Worm (Caenorhabditis elegans) whole organism, mixed stage, embryonic: ENCODE measurements around the gene nstp-8.

Experiments used
- M03D4.4 ChIP-seq: sonication (generic microtip); optimal IDR thresholded peaks from 2 replicates; lab custom pipeline; 2017; ENCODE audit warnings: mild to moderate bottlenecking, missing genetic modification characterization, missing compliant biosample characterization
- bed-3 ChIP-seq: fragments of 200-800 bp; sonication (Bioruptor generic); optimal IDR thresholded peaks from 3 replicates; lab custom pipeline; 2018; ENCODE audit warnings: mild to moderate bottlenecking, missing genetic modification characterization, moderate library complexity, missing compliant biosample characterization
- blmp-1 ChIP-seq: fragments of 150-350 bp; optimal IDR thresholded peaks from 2 replicates; lab custom pipeline; 2014; ENCODE audit warnings: missing biosample characterization, missing genetic modification characterization
- ceh-39 ChIP-seq: fragments of 150-350 bp; optimal IDR thresholded peaks from 2 replicates; lab custom pipeline; 2014; ENCODE audit warnings: missing biosample characterization, missing genetic modification characterization
- ceh-43 ChIP-seq: fragments of 200-800 bp; sonication (Bioruptor generic); optimal IDR thresholded peaks from 2 replicates; lab custom pipeline; 2018; ENCODE audit warnings: mild to moderate bottlenecking, missing genetic modification characterization, moderate library complexity, missing compliant biosample characterization
- ces-1 ChIP-seq: fragments of 150-350 bp; optimal IDR thresholded peaks from 2 replicates; lab custom pipeline; 2014; ENCODE audit warnings: missing biosample characterization, missing genetic modification reagents, missing genetic modification characterization
- cnd-1 ChIP-seq: fragments of 200-800 bp; sonication (Bioruptor generic); optimal IDR thresholded peaks from 2 replicates; lab custom pipeline; 2018; ENCODE audit warnings: mild to moderate bottlenecking, missing genetic modification characterization, missing compliant biosample characterization
- drap-1 ChIP-seq: fragments of 200-800 bp; sonication (Bioruptor generic); optimal IDR thresholded peaks from 3 replicates; lab custom pipeline; 2018; ENCODE audit warnings: mild to moderate bottlenecking, missing genetic modification characterization, missing compliant biosample characterization
- elt-1 ChIP-seq: sonication (generic microtip); optimal IDR thresholded peaks from 2 replicates; lab custom pipeline; 2017; ENCODE audit warnings: missing genetic modification characterization, mild to moderate bottlenecking, missing compliant biosample characterization, antibody characterized with exemption, moderate library complexity, borderline replicate concordance; ENCODE audit not compliant: insufficient read depth
- elt-3 ChIP-seq: fragments of 150-350 bp; optimal IDR thresholded peaks from 2 replicates; lab custom pipeline; 2014; ENCODE audit warnings: missing biosample characterization, missing genetic modification characterization
- flh-1 ChIP-seq: fragments of 200-800 bp; sonication (Bioruptor generic); optimal IDR thresholded peaks from 2 replicates; lab custom pipeline; 2018; ENCODE audit warnings: mild to moderate bottlenecking, missing genetic modification characterization, moderate library complexity, missing compliant biosample characterization
- ham-2 ChIP-seq: fragments of 200-800 bp; sonication (Bioruptor generic); optimal IDR thresholded peaks from 2 replicates; lab custom pipeline; 2018; ENCODE audit warnings: mild to moderate bottlenecking, missing genetic modification characterization, missing compliant biosample characterization
- lin-13 ChIP-seq: fragments of 150-350 bp; optimal IDR thresholded peaks from 2 replicates; lab custom pipeline; 2014; ENCODE audit warnings: missing biosample characterization, missing genetic modification characterization
- lin-32 ChIP-seq: fragments of 200-800 bp; sonication (Bioruptor generic); optimal IDR thresholded peaks from 2 replicates; lab custom pipeline; 2018; ENCODE audit warnings: mild to moderate bottlenecking, missing genetic modification characterization, missing compliant biosample characterization
- lsy-2 ChIP-seq: fragments of 150-350 bp; optimal IDR thresholded peaks from 2 replicates; lab custom pipeline; 2014; ENCODE audit warnings: missing biosample characterization, missing genetic modification characterization
- mep-1 ChIP-seq: fragments of 150-350 bp; optimal IDR thresholded peaks from 2 replicates; lab custom pipeline; 2017; ENCODE audit warnings: missing biosample characterization, missing genetic modification reagents, missing genetic modification characterization, inconsistent platforms
- mls-2 ChIP-seq: sonication (generic microtip); optimal IDR thresholded peaks from 2 replicates; lab custom pipeline; 2016; ENCODE audit warnings: mild to moderate bottlenecking, missing genetic modification characterization, moderate library complexity, missing compliant biosample characterization
- nhr-12 ChIP-seq: fragments of 150-350 bp; optimal IDR thresholded peaks from 2 replicates; lab custom pipeline; 2014; ENCODE audit warnings: missing biosample characterization, missing genetic modification characterization
- nhr-2 ChIP-seq: fragments of 150-350 bp; optimal IDR thresholded peaks from 2 replicates; lab custom pipeline; 2014; ENCODE audit warnings: missing biosample characterization, missing genetic modification characterization
- nhr-237 ChIP-seq: fragments of 150-350 bp; optimal IDR thresholded peaks from 2 replicates; lab custom pipeline; 2014; ENCODE audit warnings: missing biosample characterization, missing genetic modification characterization
- nhr-28 ChIP-seq: fragments of 150-350 bp; optimal IDR thresholded peaks from 2 replicates; lab custom pipeline; 2014; ENCODE audit warnings: missing biosample characterization, missing genetic modification characterization
- nhr-76 ChIP-seq: sonication (generic microtip); optimal IDR thresholded peaks from 2 replicates; lab custom pipeline; 2017; ENCODE audit warnings: missing biosample characterization, missing genetic modification characterization
- pha-4 ChIP-seq: fragments of 150-350 bp; optimal IDR thresholded peaks from 2 replicates; lab custom pipeline; 2018; ENCODE audit warnings: missing biosample characterization, missing genetic modification reagents, missing genetic modification characterization
- sem-2 ChIP-seq: fragments of 200-800 bp; sonication (Bioruptor generic); optimal IDR thresholded peaks from 2 replicates; lab custom pipeline; 2018; ENCODE audit warnings: mild to moderate bottlenecking, missing genetic modification characterization, missing compliant biosample characterization
- tbx-8 ChIP-seq: fragments of 200-800 bp; sonication (Bioruptor generic); optimal IDR thresholded peaks from 2 replicates; lab custom pipeline; 2018; ENCODE audit warnings: mild to moderate bottlenecking, missing genetic modification characterization, moderate library complexity, missing compliant biosample characterization
- unc-62 ChIP-seq: fragments of 150-350 bp; optimal IDR thresholded peaks from 2 replicates; lab custom pipeline; 2014; ENCODE audit warnings: missing biosample characterization, missing genetic modification reagents, missing genetic modification characterization
- zip-8 ChIP-seq: fragments of 150-350 bp; optimal IDR thresholded peaks from 2 replicates; lab custom pipeline; 2014; ENCODE audit warnings: missing biosample characterization, missing genetic modification characterization
- ztf-11 ChIP-seq: fragments of 150-350 bp; optimal IDR thresholded peaks from 2 replicates; lab custom pipeline; 2014; ENCODE audit warnings: missing biosample characterization, missing genetic modification characterization

nstp-8 gene

DNA sequence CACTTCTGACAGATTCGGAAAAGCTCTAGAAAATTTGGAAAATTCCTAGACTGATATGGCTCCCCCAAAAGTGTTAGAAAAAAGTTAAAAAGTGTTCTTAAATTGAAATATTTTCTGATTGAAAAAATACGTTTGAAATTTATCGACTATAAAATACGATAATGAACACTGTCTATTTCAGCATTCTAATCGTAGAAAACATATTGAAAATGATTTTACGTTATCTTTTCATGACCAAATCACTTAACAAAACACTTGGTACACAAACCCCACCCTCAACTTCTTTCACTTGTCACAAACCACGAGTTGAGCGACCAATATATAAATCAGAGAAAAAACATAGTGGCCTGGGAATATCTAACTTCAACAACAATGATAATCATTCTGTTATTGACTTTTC is 36.2 kb upstream of the nstp-8 start, which contains the start of gene cyp-33C1:
Gene cyp-33C1 (plus strand): TSS at position 301 of the 400 bp plus-strand sequence.
- TF ChIP-seq nhr-28: no peak

DNA sequence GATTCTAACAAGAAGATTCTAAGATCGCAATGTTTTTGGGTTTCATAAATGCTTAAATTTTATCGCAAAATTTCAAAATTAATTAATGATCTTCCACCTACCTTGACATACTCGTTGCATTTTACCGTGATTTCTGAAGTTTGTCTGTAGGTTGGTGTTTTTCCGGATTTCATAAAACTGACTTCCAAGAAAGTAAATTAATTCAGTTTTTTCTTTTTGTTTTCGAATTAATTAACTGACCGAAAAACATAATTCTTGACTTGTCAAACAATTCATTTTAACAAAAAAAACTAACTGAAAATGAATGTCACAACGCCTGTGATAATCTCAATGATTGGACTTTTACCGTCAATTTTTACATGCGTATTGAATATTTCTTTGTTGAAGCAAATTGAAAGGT is 33.7 kb upstream of the nstp-8 start, which contains the start of gene srbc-16:
Gene srbc-16 (plus strand): TSS at position 301 of the 400 bp plus-strand sequence.
- TF ChIP-seq sem-2 (GFP tag; lab: Kevin White, UChicago): no peak
- no peak for TF ChIP-seq elt-3
- TF ChIP-seq lsy-2 (tag; lab: Kevin White, UChicago): no peak
- TF ChIP-seq cnd-1 (tag; lab: Kevin White, UChicago): no peak
- TF ChIP-seq blmp-1 (tag; lab: Kevin White, UChicago): no peak
- no peak for TF ChIP-seq nhr-237
- no peak for TF ChIP-seq nhr-76 (tag; lab: Kevin White, UChicago)
- no peak for TF ChIP-seq unc-62
- no peak for TF ChIP-seq ceh-39 (tag; lab: Kevin White, UChicago)
- TF ChIP-seq pha-4 (tag; lab: Kevin White, UChicago): no peak
- no peak for TF ChIP-seq mep-1 (tag; lab: Kevin White, UChicago)
- TF ChIP-seq elt-1: no peak
- no peak for TF ChIP-seq zip-8 (tag; lab: Kevin White, UChicago)
- TF ChIP-seq drap-1: no peak
- no peak for TF ChIP-seq M03D4.4
- no peak for TF ChIP-seq flh-1 (GFP tag; lab: Kevin White, UChicago)
- TF ChIP-seq ham-2: no peak
- TF ChIP-seq ces-1 (GFP tag; lab: Kevin White, UChicago): no peak
- no peak for TF ChIP-seq lin-32 (GFP tag; lab: Kevin White, UChicago)
- no peak for TF ChIP-seq ztf-11 (tag; lab: Kevin White, UChicago)
- TF ChIP-seq, all 35 proteins: peak for 0

DNA sequence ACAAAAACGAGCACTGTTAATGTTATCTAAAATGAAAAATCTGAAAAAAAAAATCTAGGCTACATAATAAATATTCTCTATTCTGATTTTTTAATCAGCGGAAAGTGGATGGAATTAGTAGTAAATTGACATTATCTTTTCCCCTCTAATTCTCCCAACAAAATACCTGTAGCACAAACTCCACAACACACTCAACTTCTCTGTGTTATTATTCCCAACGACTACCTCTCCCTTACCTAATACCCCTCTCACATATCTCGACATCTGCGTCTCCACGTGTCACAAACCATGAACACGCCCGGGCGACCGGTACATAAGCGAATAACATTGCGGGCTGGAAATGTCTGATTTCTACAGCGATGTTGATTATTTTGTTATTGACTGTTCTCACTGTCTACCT is 32.3 kb upstream of the nstp-8 start, which contains the start of gene cyp-33C2:
Gene cyp-33C2 (plus strand): TSS at position 327 of the 400 bp plus-strand sequence.
- no peak for TF ChIP-seq lin-32 (GFP tag; lab: Kevin White, UChicago)
- no peak for TF ChIP-seq nhr-237
- TF ChIP-seq nhr-2 (tag; lab: Kevin White, UChicago): no peak
- TF ChIP-seq tbx-8 (GFP tag; lab: Kevin White, UChicago): no peak

DNA sequence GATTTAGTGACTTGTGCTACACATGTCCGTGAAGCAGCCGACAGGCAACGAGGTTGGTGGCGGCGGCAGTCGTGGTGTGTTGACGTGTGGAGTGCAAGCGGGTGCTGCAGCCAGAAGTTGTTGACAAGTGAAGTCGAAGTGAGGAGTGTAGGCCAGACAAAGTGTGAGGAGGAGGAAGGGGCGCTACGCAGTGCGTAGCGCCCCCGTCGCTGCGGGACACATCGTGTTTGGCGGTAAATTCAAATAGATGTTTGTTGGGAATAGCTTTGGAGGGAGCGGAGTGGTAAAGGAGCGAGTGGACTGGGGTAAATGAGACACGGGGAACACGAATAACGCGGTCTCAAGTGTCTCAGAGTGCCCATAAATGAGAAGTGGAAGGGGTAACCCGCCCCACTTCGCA is 30.0 kb upstream of the nstp-8 start:
- TF ChIP-seq nhr-12 (no peak), lsy-2 (tag; lab: Kevin White, UChicago) (no peak)

DNA sequence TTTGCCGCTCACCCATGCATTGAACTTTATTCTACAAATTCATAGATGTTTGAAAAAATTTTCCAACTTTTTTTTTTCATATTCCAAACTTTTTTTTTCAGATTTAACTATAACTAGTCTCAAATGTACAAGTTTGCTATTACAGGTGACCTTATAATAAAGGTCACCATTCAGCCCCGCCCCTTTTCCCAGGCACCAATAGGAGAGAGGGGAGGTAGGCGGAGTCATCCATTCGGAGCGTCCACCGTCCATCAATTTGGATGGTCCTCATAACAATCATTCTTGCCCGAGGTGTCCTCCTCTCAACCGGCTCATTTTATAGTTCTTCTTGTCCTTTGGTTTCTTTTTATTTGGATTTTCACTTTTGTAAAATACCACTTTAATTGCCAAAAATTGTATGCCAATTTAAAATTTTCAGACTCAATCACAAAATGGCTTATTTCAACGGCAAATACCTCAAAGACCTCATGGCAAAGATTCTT is 27.5 kb upstream of the nstp-8 start, which contains the start of gene Y5H2B.3:
Gene Y5H2B.3 (plus strand): TSS at position 432 of the 482 bp plus-strand sequence.
- no peak for TF ChIP-seq nhr-237
- TF ChIP-seq bed-3: no peak
- TF ChIP-seq lin-13 (tag; lab: Kevin White, UChicago): no peak
- TF ChIP-seq unc-62: no peak
- no peak for TF ChIP-seq ztf-11 (tag; lab: Kevin White, UChicago)

DNA sequence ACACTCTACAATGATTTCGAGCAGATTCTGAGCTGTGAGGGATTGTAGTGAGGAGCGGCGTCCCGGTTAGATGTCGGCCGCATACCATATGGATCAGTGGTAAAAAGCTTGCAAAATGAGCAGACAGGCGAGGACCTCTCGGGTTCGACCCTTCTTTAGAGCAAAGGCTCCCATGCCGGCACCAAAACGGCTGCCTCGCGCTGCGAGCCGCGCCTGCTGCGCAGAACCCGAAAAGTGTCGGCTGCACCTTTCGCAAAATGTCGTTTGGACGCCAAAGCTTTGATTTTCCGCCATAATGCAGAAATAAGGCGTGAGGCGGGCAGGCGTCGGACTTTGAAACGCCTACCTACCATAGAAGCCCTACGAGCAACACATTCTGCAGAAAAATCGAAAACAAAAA is 25.1 kb upstream of the nstp-8 start:
- TF ChIP-seq tbx-8 (GFP tag; lab: Kevin White, UChicago): no peak
- no peak for TF ChIP-seq flh-1 (GFP tag; lab: Kevin White, UChicago)
- no peak for TF ChIP-seq ceh-43 (GFP tag; lab: Kevin White, UChicago)
- TF ChIP-seq lin-32 (GFP tag; lab: Kevin White, UChicago): no peak
- no peak for TF ChIP-seq blmp-1 (tag; lab: Kevin White, UChicago)

DNA sequence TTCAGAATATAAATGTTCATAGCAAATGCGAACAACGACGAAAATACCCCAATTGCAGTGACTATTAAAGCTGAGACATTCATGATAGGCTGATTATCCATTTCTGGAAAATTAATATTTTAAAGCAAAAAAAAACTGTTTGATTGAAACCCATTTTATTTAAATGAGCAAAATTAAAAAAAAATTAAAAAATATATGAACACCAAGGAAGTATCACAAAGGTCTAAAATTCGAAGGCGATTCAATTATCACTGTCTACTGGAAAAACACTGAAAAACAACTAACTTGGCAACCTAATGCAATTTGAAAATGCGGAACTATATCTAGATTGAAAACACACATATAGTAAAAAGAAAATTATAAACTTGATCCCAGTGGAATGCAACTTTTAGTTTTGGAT is 24.3 kb upstream of the nstp-8 start, which contains the start of gene srbc-42:
Gene srbc-42 (minus strand): TSS at position 101 of the 400 bp plus-strand sequence.
- TF ChIP-seq nhr-237 (no peak), ztf-11 (tag; lab: Kevin White, UChicago) (no peak), mep-1 (tag; lab: Kevin White, UChicago) (no peak), pha-4 (tag; lab: Kevin White, UChicago) (no peak), mls-2 (tag; lab: Kevin White, UChicago) (no peak)
